Fruit fly (Drosophila melanogaster) whole organism: Measurements from ENCODE around the gene CG14664.

ENCODE experiments used
- CG8478 ChIP-seq: fragments of >200 bp; optimal IDR thresholded peaks from 2 replicates; lab custom pipeline; 2018; ENCODE audit warnings: inconsistent platforms
- Dll ChIP-seq: fragments of >200 bp; optimal IDR thresholded peaks from 2 replicates; lab custom pipeline; 2017
- EcR ChIP-seq, 2 experiments: fragments of >200 bp; optimal IDR thresholded peaks; 2 replicates each; lab custom pipeline; 2017; ENCODE audit warnings: missing biosample characterization in 2 of 2, missing genetic modification characterization in 2 of 2, missing genetic modification reagents in 2 of 2
- pan ChIP-seq: fragments of >200 bp; optimal IDR thresholded peaks from 2 replicates; lab custom pipeline; 2017
- psq ChIP-seq: fragments of >200 bp; optimal IDR thresholded peaks from 2 replicates; lab custom pipeline; 2017
- usp ChIP-seq: fragments of >200 bp; optimal IDR thresholded peaks from 2 replicates; lab custom pipeline; 2017; ENCODE audit warnings: missing biosample characterization, missing genetic modification characterization, mixed read lengths

CG14664 gene

dm6 chr3R:5223839-5224238, at the start of gene CG14664:
Gene CG14664 (plus strand): TSS chr3R:5224139.
- TF ChIP-seq Dll (lab: Kevin White, UChicago): no peak
- TF ChIP-seq EcR (GFP tag; optimal IDR thresholded peaks at IDR 0.05; lab: Kevin White, UChicago): no peak
- TF ChIP-seq pan (lab: Kevin White, UChicago): no peak
- TF ChIP-seq usp (GFP tag; lab: Kevin White, UChicago): no peak
- no peak for TF ChIP-seq psq (lab: Kevin White, UChicago)
- TF ChIP-seq CG8478 (lab: Kevin White, UChicago): no peak

- TF ChIP-seq Dll (lab: Kevin White, UChicago) (no peak), CG8478 (lab: Kevin White, UChicago) (no peak), psq (lab: Kevin White, UChicago) (no peak), usp (GFP tag; lab: Kevin White, UChicago) (no peak), EcR (GFP tag; optimal IDR thresholded peaks at IDR 0.05; lab: Kevin White, UChicago) (no peak), pan (lab: Kevin White, UChicago) (no peak)
These were observed 48.0 kb upstream of the CG14664 start for dm6 chr3R:5175944-5176343.

dm6 chr3R:5187806-5188205, 36.1 kb upstream of the CG14664 start:
- no peak for TF ChIP-seq CG8478 (lab: Kevin White, UChicago)
- TF ChIP-seq usp (GFP tag; lab: Kevin White, UChicago): no peak
- TF ChIP-seq EcR (GFP tag; optimal IDR thresholded peaks at IDR 0.05; lab: Kevin White, UChicago): no peak
- no peak for TF ChIP-seq Dll (lab: Kevin White, UChicago)

dm6 chr3R:5193271-5193670, 30.7 kb upstream of the CG14664 start:
- TF ChIP-seq pan (lab: Kevin White, UChicago) (no peak), Dll (lab: Kevin White, UChicago) (no peak), CG8478 (lab: Kevin White, UChicago) (no peak), psq (lab: Kevin White, UChicago) (no peak), usp (GFP tag; lab: Kevin White, UChicago) (no peak), EcR (GFP tag; optimal IDR thresholded peaks at IDR 0.05; lab: Kevin White, UChicago) (no peak)

dm6 chr3R:5198302-5198701, 25.6 kb upstream of the CG14664 start:
- TF ChIP-seq Dll (lab: Kevin White, UChicago) (no peak), psq (lab: Kevin White, UChicago) (no peak), EcR (GFP tag; optimal IDR thresholded peaks at IDR 0.05; lab: Kevin White, UChicago) (no peak)

dm6 chr3R:5199581-5199980, 24.4 kb upstream of the CG14664 start:
- no peak for TF ChIP-seq pan (lab: Kevin White, UChicago)
- no peak for TF ChIP-seq CG8478 (lab: Kevin White, UChicago)
- no peak for TF ChIP-seq Dll (lab: Kevin White, UChicago)
- no peak for TF ChIP-seq usp (GFP tag; lab: Kevin White, UChicago)
- no peak for TF ChIP-seq EcR (GFP tag; optimal IDR thresholded peaks at IDR 0.05; lab: Kevin White, UChicago)
- no peak for TF ChIP-seq psq (lab: Kevin White, UChicago)

dm6 chr3R:5203796-5204195, 20.1 kb upstream of the CG14664 start:
- TF ChIP-seq Dll (lab: Kevin White, UChicago): no peak
- no peak for TF ChIP-seq pan (lab: Kevin White, UChicago)
- no peak for TF ChIP-seq psq (lab: Kevin White, UChicago)
- TF ChIP-seq EcR (GFP tag; optimal IDR thresholded peaks at IDR 0.05; lab: Kevin White, UChicago): no peak
- no peak for TF ChIP-seq CG8478 (lab: Kevin White, UChicago)
- no peak for TF ChIP-seq usp (GFP tag; lab: Kevin White, UChicago)

- no peak for TF ChIP-seq Dll (lab: Kevin White, UChicago)
- no peak for TF ChIP-seq pan (lab: Kevin White, UChicago)
- no peak for TF ChIP-seq usp (GFP tag; lab: Kevin White, UChicago)
- TF ChIP-seq psq (lab: Kevin White, UChicago): no peak
- TF ChIP-seq CG8478 (lab: Kevin White, UChicago): no peak
- no peak for TF ChIP-seq EcR (GFP tag; optimal IDR thresholded peaks at IDR 0.05; lab: Kevin White, UChicago)
These were observed 18.5 kb upstream of the CG14664 start for dm6 chr3R:5205319-5206033.

- TF ChIP-seq CG8478 (lab: Kevin White, UChicago) (no peak), EcR (GFP tag; optimal IDR thresholded peaks at IDR 0.05; lab: Kevin White, UChicago) (no peak), Dll (lab: Kevin White, UChicago) (no peak), pan (lab: Kevin White, UChicago) (no peak), psq (lab: Kevin White, UChicago) (no peak), usp (GFP tag; lab: Kevin White, UChicago) (no peak)
These were observed 16.4 kb upstream of the CG14664 start for dm6 chr3R:5207277-5208114.

- TF ChIP-seq pan (lab: Kevin White, UChicago) (no peak), CG8478 (lab: Kevin White, UChicago) (no peak), psq (lab: Kevin White, UChicago) (no peak), EcR (GFP tag; optimal IDR thresholded peaks at IDR 0.05; lab: Kevin White, UChicago) (no peak), usp (GFP tag; lab: Kevin White, UChicago) (no peak), Dll (lab: Kevin White, UChicago) (no peak)
These were observed 15.9 kb upstream of the CG14664 start for dm6 chr3R:5208115-5208365.

dm6 chr3R:5209481-5209880, 14.5 kb upstream of the CG14664 start:
- TF ChIP-seq CG8478 (lab: Kevin White, UChicago) (no peak), psq (lab: Kevin White, UChicago) (no peak), EcR (GFP tag; optimal IDR thresholded peaks at IDR 0.05; lab: Kevin White, UChicago) (no peak), usp (GFP tag; lab: Kevin White, UChicago) (no peak), pan (lab: Kevin White, UChicago) (no peak), Dll (lab: Kevin White, UChicago) (no peak)
